Fruit fly (Drosophila melanogaster): ENCODE measurements around the gene robl62A.

The robl62A gene

DNA sequence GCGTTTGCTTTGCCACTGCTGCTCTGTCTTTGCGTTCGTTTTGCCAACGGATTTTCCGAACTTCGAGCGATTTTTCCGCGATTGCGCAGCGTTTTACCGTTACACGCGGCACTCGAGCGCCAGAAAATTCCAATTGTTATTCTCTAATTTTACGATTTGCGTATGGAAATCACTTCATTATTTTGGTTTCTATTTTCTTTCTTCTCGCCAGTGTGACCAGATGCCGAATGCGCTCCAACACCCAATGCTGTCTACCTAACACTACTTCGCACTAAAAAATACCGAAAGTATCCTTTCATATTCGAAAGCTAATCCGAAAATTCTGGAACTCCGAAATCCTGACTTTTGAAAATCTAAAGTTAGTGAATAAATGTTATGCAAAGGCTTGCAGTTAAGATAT, 19.0 kb downstream of the robl62A start, which contains the start of gene CG12084:
TSS of gene CG12084 (minus strand) at position 236 of the 400 bp plus-strand sequence.
- peak; percentile 9; the same call in 1 of the 2 replicates for TF ChIP-seq CG12605 (GFP tag; IDR thresholded peaks at IDR 0.05)
- no peak for TF ChIP-seq Pif1B (GFP tag; optimal IDR thresholded peaks at IDR 0.05)

DNA sequence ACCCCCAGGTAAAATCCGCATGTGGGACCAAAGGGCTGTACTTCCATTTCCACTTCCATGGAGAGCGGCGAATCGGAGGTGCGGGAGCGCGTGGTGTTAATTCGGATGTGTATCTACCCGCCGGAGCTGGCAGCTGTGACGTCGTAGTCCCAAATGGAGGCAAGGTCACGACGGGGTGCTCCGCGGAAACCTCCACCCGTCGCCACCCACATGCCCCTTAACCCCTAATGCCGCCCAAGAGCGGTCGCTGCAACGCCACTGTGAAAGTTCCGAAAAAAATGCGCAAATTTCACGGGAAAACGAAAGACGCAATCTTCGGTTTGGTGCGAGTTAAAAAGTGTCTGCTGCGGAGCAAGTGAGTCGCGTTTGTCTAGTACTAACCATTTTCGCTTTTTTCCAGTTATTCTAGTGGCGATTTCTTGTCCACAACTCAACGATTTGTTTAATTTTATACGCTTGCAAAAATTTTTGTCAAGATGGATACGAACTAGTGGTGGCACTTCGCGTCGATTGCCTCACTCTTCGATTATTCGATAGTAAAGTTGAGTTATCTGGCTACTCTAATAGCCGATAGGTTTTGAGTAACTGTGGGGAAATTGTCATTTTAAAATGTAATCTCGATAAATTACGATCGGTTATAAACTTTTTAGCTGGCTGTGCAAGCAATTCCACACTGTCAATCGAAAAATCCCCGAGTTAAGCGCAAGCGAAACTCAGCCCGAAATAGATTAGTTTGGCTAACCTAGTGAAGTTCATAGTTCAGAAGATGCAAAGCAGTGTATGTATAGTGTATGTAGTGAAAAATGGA, 24.9 kb downstream of the robl62A start, which contains the start of the genes hfp and Psa:
TSS of gene hfp (minus strand) at position 505 of the 808 bp plus-strand sequence.
TSS of gene Psa (plus strand) at position 758 of the 808 bp plus-strand sequence.
- TF ChIP-seq CG9948 (tag; optimal IDR thresholded peaks at IDR 0.05) (no peak), CG8159 (tag; optimal IDR thresholded peaks at IDR 0.05) (no peak), CG14655 (GFP tag; optimal IDR thresholded peaks at IDR 0.05) (no peak), Ets98B (GFP tag; IDR thresholded peaks at IDR 0.05) (no peak), CG34367 (tag; optimal IDR thresholded peaks at IDR 0.05) (no peak), Pif1B (GFP tag; optimal IDR thresholded peaks at IDR 0.05) (no peak), CG4496 (GFP tag; IDR thresholded peaks at IDR 0.05) (no peak), D1 (tag; optimal IDR thresholded peaks at IDR 0.05) (no peak), CG32121 (GFP tag; IDR thresholded peaks at IDR 0.05) (no peak), CG17806 (tag; optimal IDR thresholded peaks at IDR 0.05) (no peak), CG10348 (GFP tag; IDR thresholded peaks at IDR 0.05) (no peak)

DNA sequence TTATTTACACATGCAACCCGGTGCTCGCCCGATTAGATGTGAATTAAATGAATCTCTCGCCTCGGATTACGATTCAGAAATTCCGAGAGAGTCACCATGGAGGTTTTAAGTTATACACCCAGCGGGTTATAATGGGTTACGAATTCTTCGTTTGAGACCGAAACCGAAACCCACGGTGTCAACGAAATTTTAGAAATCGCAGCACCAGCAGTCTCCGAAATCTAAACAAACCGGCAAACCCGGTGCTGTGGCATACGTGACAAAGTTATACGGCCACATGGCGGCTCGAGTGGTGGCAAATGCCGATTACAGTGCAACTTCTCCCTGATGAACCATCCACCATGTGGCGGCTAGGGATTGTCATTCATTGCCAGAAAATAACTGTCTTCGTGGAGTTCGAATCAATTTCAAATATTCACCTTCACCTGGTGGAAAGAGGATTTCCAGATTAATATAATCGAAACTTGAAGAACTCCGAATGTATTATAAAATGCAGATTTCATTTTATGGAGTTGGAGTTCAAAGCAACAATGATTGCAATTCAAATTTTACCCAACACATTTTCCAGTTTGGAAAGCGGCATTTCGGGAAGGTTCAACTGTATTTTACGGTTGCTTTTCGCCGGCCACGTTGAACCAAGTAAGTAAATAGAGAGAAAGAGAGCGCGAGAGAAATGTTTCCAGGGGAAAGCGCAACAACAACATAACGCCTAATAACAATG, 38.6 kb downstream of the robl62A start:
- TF ChIP-seq CG8159 (tag; optimal IDR thresholded peaks at IDR 0.05): peak; percentile 53
- TF ChIP-seq CG32121 (GFP tag; IDR thresholded peaks at IDR 0.05): peak; percentile 63
- peak; percentile 42 for TF ChIP-seq Pif1B (GFP tag; optimal IDR thresholded peaks at IDR 0.05)
- TF ChIP-seq EcR (GFP tag; optimal IDR thresholded peaks at IDR 0.05): no peak
- TF ChIP-seq Snoo (tag; optimal IDR thresholded peaks at IDR 0.05): peak; percentile 21
- peak; percentile 51 for TF ChIP-seq CG9948 (tag; optimal IDR thresholded peaks at IDR 0.05)
- TF ChIP-seq CG34367 (tag; optimal IDR thresholded peaks at IDR 0.05): peak; percentile 1
- TF ChIP-seq CG14655 (GFP tag; optimal IDR thresholded peaks at IDR 0.05): peak; percentile 77
- TF ChIP-seq gl (tag; optimal IDR thresholded peaks at IDR 0.05): no peak
- peak; percentile 68 for TF ChIP-seq CG4496 (GFP tag; IDR thresholded peaks at IDR 0.05)
- peak; percentile 50 for TF ChIP-seq CG12605 (GFP tag; IDR thresholded peaks at IDR 0.05)
- no peak for TF ChIP-seq D1 (tag; optimal IDR thresholded peaks at IDR 0.05)
- peak; percentile 84 for TF ChIP-seq fd96Ca (GFP tag; IDR thresholded peaks at IDR 0.05)
- TF ChIP-seq Pif1A (GFP tag; optimal IDR thresholded peaks at IDR 0.05): peak; percentile 65
- no peak for TF ChIP-seq CG10348 (GFP tag; IDR thresholded peaks at IDR 0.05)
- TF ChIP-seq CG8301 (tag; optimal IDR thresholded peaks at IDR 0.05): peak; percentile 77
- no peak for TF ChIP-seq CG13204 (GFP tag; optimal IDR thresholded peaks at IDR 0.05)
- peak; percentile 62 for TF ChIP-seq Ets98B (GFP tag; IDR thresholded peaks at IDR 0.05)
- peak; percentile 55 for TF ChIP-seq CG15710 (tag; optimal IDR thresholded peaks at IDR 0.05)
- peak; percentile 55 for TF ChIP-seq CG17806 (tag; optimal IDR thresholded peaks at IDR 0.05)
- 0 out of 2 replicates have a peak, but pooled peaks have one; percentile 23 for TF ChIP-seq rn (GFP tag; IDR thresholded peaks at IDR 0.05)

DNA sequence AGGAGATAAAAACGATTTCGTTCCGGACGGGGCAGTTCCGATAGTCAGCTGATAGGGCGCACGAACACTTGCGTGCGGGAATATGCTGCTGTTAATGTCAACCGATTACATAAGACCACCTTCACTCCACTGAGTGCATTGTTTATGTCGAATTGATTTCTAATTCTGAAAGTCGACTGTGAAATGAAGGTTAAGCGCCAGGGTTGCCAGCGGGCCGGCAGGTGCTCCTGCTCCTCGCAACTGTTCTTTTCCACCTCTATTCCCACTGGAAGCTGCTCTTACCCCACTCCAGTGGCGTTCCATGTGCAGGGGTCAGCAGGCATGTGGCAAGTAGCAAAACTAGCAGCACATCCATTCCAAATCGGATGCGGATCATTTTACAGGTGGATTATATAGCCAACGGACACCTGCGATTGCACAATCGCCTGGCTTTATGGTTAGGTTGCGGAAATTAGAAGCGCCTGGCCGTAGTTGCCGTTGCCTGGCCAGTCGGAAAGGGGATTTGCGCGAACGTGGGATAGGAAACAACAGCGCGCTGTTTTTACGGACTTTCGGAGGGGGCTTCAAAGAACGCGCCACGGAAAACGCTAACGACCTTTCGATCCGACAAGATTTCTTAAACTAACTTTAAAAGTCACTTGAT, 39.3 kb downstream of the robl62A start, which contains the start of gene cue:
TSS of gene cue (minus strand) at position 641 of the 643 bp plus-strand sequence.
- no peak for TF ChIP-seq fd96Ca (GFP tag; IDR thresholded peaks at IDR 0.05)
- no peak for TF ChIP-seq CG14655 (GFP tag; optimal IDR thresholded peaks at IDR 0.05)
- no peak for TF ChIP-seq CG12605 (GFP tag; IDR thresholded peaks at IDR 0.05)
- TF ChIP-seq CG13204 (GFP tag; optimal IDR thresholded peaks at IDR 0.05): no peak
- no peak for TF ChIP-seq EcR (GFP tag; optimal IDR thresholded peaks at IDR 0.05)
- no peak for TF ChIP-seq Pif1B (GFP tag; optimal IDR thresholded peaks at IDR 0.05)
- no peak for TF ChIP-seq Snoo (tag; optimal IDR thresholded peaks at IDR 0.05)
- no peak for TF ChIP-seq D1 (tag; optimal IDR thresholded peaks at IDR 0.05)
- no peak for TF ChIP-seq rn (GFP tag; IDR thresholded peaks at IDR 0.05)
- TF ChIP-seq CG10348 (GFP tag; IDR thresholded peaks at IDR 0.05): no peak
- no peak for TF ChIP-seq Ets98B (GFP tag; IDR thresholded peaks at IDR 0.05)
- TF ChIP-seq CG8159 (tag; optimal IDR thresholded peaks at IDR 0.05): no peak
- no peak for TF ChIP-seq CG32121 (GFP tag; IDR thresholded peaks at IDR 0.05)
- no peak for TF ChIP-seq CG17806 (tag; optimal IDR thresholded peaks at IDR 0.05)
- no peak for TF ChIP-seq CG34367 (tag; optimal IDR thresholded peaks at IDR 0.05)
- no peak for TF ChIP-seq Pif1A (GFP tag; optimal IDR thresholded peaks at IDR 0.05)
- TF ChIP-seq CG9948 (tag; optimal IDR thresholded peaks at IDR 0.05): no peak
- TF ChIP-seq CG8301 (tag; optimal IDR thresholded peaks at IDR 0.05): no peak

DNA sequence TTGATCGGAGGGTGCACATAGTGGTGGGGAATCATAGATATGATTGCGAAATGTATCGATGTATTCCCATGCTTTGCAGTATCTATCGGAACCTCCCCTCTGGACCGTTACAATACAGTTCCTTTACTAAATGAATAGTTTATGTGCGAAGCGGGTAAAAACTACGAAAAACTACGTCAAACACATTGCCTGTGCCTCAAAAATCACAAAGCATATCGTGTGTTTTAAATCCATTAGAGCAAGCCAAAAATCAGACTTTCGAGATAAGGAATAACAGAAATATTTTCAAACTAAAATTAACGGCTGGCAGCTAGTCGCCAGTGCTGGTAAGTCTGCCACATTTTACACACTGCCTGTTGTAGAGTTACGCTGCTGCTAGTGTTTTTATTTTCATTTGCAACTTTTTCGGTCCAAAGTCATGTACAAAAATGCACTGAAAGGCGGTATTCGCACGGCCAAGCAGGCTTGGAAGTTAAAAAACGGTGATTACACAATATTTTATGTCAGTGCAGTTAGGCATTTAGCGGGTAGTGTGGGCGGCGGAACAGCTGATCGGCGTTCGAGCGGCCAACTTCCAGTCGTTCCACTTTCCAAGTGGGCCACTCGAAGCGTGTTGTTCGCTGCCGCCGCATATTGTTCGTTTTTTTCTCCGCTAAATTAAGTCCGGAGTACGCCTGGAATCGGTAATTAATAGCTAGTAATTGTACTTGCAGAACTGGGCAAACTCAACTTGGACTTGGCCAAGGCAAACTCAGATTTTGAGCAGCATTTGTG, 40.0 kb downstream of the robl62A start:
- TF ChIP-seq CG12605 (GFP tag; IDR thresholded peaks at IDR 0.05) (peak; percentile 47), CG15710 (tag; optimal IDR thresholded peaks at IDR 0.05) (peak; percentile 38), CG10348 (GFP tag; IDR thresholded peaks at IDR 0.05) (no peak), CG8159 (tag; optimal IDR thresholded peaks at IDR 0.05) (peak; percentile 41), CG9948 (tag; optimal IDR thresholded peaks at IDR 0.05) (peak; percentile 16), CG13204 (GFP tag; optimal IDR thresholded peaks at IDR 0.05) (no peak), Pif1B (GFP tag; optimal IDR thresholded peaks at IDR 0.05) (peak; percentile 75), gl (tag; optimal IDR thresholded peaks at IDR 0.05) (no peak), CG8301 (tag; optimal IDR thresholded peaks at IDR 0.05) (peak; percentile 40), fd96Ca (GFP tag; IDR thresholded peaks at IDR 0.05) (peak; percentile 79), rn (GFP tag; IDR thresholded peaks at IDR 0.05) (peak; percentile 57), CG14655 (GFP tag; optimal IDR thresholded peaks at IDR 0.05) (peak; percentile 39), Pif1A (GFP tag; optimal IDR thresholded peaks at IDR 0.05) (no peak), CG34367 (tag; optimal IDR thresholded peaks at IDR 0.05) (peak; percentile 12), Snoo (tag; optimal IDR thresholded peaks at IDR 0.05) (peak; percentile 52), CG32121 (GFP tag; IDR thresholded peaks at IDR 0.05) (peak; percentile 72), CG17806 (tag; optimal IDR thresholded peaks at IDR 0.05) (peak; percentile 53), D1 (tag; optimal IDR thresholded peaks at IDR 0.05) (no peak), CG4496 (GFP tag; IDR thresholded peaks at IDR 0.05) (peak; percentile 88), Ets98B (GFP tag; IDR thresholded peaks at IDR 0.05) (peak; percentile 72), EcR (GFP tag; optimal IDR thresholded peaks at IDR 0.05) (no peak)

Measured in whole organism, pupa.